Fruit fly (Drosophila melanogaster) Kc167 (cell line): ENCODE measurements around the gene CG42269.

Experiments
- Myc ChIP-seq: fragments of >200 bp; optimal IDR thresholded peaks from 2 replicates; lab custom pipeline; 2017; ENCODE audit warnings: missing external identifiers
- Sin3A ChIP-seq: fragments of >200 bp; optimal IDR thresholded peaks from 2 replicates; lab custom pipeline; 2018; ENCODE audit warnings: missing external identifiers
- insv ChIP-seq: fragments of >200 bp; optimal IDR thresholded peaks from 3 replicates; lab custom pipeline; 2018; ENCODE audit warnings: missing external identifiers
- ttk ChIP-seq: sonication (Bioruptor generic); optimal IDR thresholded peaks from 2 replicates; lab custom pipeline; 2017; ENCODE audit warnings: missing external identifiers

DNA sequence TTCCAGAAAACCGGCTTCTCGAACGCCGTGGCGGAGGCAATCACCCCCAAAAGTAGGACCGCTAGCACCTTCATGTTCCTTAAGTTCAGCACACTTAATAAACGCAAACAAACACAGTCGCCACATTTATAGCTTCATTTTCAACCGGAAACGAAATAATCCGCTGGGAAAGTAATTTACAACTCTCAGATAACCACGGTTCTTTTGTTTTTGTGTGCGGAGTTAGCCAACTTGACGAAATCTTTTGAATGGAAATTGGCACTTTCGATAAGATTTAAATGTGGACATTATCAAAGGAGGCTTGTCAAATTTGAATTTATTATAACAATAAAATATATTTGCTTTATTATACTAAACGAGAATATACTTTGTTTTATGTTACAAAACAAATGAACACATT lies 11.8 kb upstream of the CG42269 start, which contains the start of gene Jon65Ai:
- no peak for TF ChIP-seq Myc (lab: Kevin White, UChicago)
- TF ChIP-seq insv: no peak
- TF ChIP-seq Sin3A (lab: Kevin White, UChicago): no peak
- TF ChIP-seq ttk (lab: Kevin White, UChicago): no peak
